Worm (Caenorhabditis elegans): Measurements from ENCODE around the gene F28F9.3.

Gene F28F9.3

ce11 chrIV:3826590-3827128 lies at the start of gene F28F9.3:
Gene F28F9.3 (plus strand): TSS chrIV:3826890.
- TF ChIP-seq efl-1 (GFP tag; optimal IDR thresholded peaks at IDR 0.05): peak; percentile 53
- TF ChIP-seq T26A5.8 (tag; optimal IDR thresholded peaks at IDR 0.05): no peak

ce11 chrIV:3781539-3781938 lies 45.2 kb upstream of the F28F9.3 start:
- TF ChIP-seq K11D2.4 (GFP tag; IDR thresholded peaks at IDR 0.05) (no peak), ceh-79 (tag; optimal IDR thresholded peaks at IDR 0.05) (no peak), snpc-1.3 (tag; optimal IDR thresholded peaks at IDR 0.05; ENCODE audit: insufficient read depth) (no peak), hlh-26 (GFP tag; conservative IDR thresholded peaks at IDR 0.05) (no peak), F57C9.4 (tag; optimal IDR thresholded peaks at IDR 0.05) (no peak), madf-10 (tag; optimal IDR thresholded peaks at IDR 0.05) (no peak), athp-1 (tag; optimal IDR thresholded peaks at IDR 0.05) (no peak), K12H6.12 (tag; optimal IDR thresholded peaks at IDR 0.05) (no peak), akir-1 (GFP tag; optimal IDR thresholded peaks at IDR 0.05) (no peak), attf-6 (GFP tag; IDR thresholded peaks at IDR 0.05) (no peak)

- TF ChIP-seq tbx-9 (tag; optimal IDR thresholded peaks at IDR 0.05; ENCODE audit: borderline replicate concordance): no peak
- TF ChIP-seq rcor-1 (GFP tag; IDR thresholded peaks at IDR 0.05): no peak
These were observed 42.8 kb upstream of the F28F9.3 start, which contains the start of gene glct-6 for ce11 chrIV:3783910-3784309. Gene glct-6 (plus strand): TSS chrIV:3784210.

- TF ChIP-seq snpc-1.3 (tag; optimal IDR thresholded peaks at IDR 0.05; ENCODE audit: insufficient read depth): no peak
- TF ChIP-seq B0336.3 (GFP tag; IDR thresholded peaks at IDR 0.05): no peak
- no peak for TF ChIP-seq ama-1 (optimal IDR thresholded peaks at IDR 0.05)
- TF ChIP-seq ama-1 (GFP tag; optimal IDR thresholded peaks at IDR 0.05): no peak
- no peak for TF ChIP-seq mel-28 (tag; optimal IDR thresholded peaks at IDR 0.05; ENCODE audit: borderline replicate concordance)
- TF ChIP-seq T26A5.8 (tag; optimal IDR thresholded peaks at IDR 0.05): no peak
- TF ChIP-seq hrde-1 (tag; optimal IDR thresholded peaks at IDR 0.05; ENCODE audit: borderline replicate concordance): no peak
- TF ChIP-seq chd-7 (tag; optimal IDR thresholded peaks at IDR 0.05): no peak
- TF ChIP-seq tbp1 (GFP tag; optimal IDR thresholded peaks at IDR 0.05): no peak
- no peak for TF ChIP-seq pbrm-1 (GFP tag; IDR thresholded peaks at IDR 0.05)
- no peak for TF ChIP-seq die-1 (tag; optimal IDR thresholded peaks at IDR 0.05)
- TF ChIP-seq fkh-3 (tag; optimal IDR thresholded peaks at IDR 0.05): no peak
These were observed 32.3 kb upstream of the F28F9.3 start, which contains the start of gene K09B3.1 for ce11 chrIV:3794437-3794836. Gene K09B3.1 (plus strand): TSS chrIV:3794737.

ce11 chrIV:3797442-3797841 lies 29.2 kb upstream of the F28F9.3 start:
- TF ChIP-seq zfh-2 (GFP tag; conservative IDR thresholded peaks at IDR 0.05): peak; percentile 64; the same call in 1 of the 2 replicates
- TF ChIP-seq nhr-90 (tag; optimal IDR thresholded peaks at IDR 0.05): no peak

- no peak for TF ChIP-seq F37B4.10 (GFP tag; IDR thresholded peaks at IDR 0.05)
- no peak for TF ChIP-seq nhr-80 (tag; optimal IDR thresholded peaks at IDR 0.05)
- TF ChIP-seq mcd-1 (GFP tag; IDR thresholded peaks at IDR 0.05): no peak
- no peak for TF ChIP-seq ets-4 (GFP tag; optimal IDR thresholded peaks at IDR 0.05)
- TF ChIP-seq lin-35 (GFP tag; optimal IDR thresholded peaks at IDR 0.05): no peak
- TF ChIP-seq Y79H2A.3 (GFP tag; conservative IDR thresholded peaks at IDR 0.05): no peak
- TF ChIP-seq cebp-2 (GFP tag; IDR thresholded peaks at IDR 0.05): no peak
- no peak for TF ChIP-seq repo-1 (tag; optimal IDR thresholded peaks at IDR 0.05)
- no peak for TF ChIP-seq dpff-1 (tag; optimal IDR thresholded peaks at IDR 0.05)
- TF ChIP-seq nfya-2 (GFP tag; IDR thresholded peaks at IDR 0.05): no peak
- TF ChIP-seq Y53F4B.3 (GFP tag; IDR thresholded peaks at IDR 0.05): no peak
These were observed 25.7 kb upstream of the F28F9.3 start, which contains the start of gene osm-3 for ce11 chrIV:3800952-3801351. Gene osm-3 (minus strand): TSS chrIV:3801052.
